Fruit fly (Drosophila melanogaster): ENCODE results near the gene Tpi.

Gene Tpi

DNA sequence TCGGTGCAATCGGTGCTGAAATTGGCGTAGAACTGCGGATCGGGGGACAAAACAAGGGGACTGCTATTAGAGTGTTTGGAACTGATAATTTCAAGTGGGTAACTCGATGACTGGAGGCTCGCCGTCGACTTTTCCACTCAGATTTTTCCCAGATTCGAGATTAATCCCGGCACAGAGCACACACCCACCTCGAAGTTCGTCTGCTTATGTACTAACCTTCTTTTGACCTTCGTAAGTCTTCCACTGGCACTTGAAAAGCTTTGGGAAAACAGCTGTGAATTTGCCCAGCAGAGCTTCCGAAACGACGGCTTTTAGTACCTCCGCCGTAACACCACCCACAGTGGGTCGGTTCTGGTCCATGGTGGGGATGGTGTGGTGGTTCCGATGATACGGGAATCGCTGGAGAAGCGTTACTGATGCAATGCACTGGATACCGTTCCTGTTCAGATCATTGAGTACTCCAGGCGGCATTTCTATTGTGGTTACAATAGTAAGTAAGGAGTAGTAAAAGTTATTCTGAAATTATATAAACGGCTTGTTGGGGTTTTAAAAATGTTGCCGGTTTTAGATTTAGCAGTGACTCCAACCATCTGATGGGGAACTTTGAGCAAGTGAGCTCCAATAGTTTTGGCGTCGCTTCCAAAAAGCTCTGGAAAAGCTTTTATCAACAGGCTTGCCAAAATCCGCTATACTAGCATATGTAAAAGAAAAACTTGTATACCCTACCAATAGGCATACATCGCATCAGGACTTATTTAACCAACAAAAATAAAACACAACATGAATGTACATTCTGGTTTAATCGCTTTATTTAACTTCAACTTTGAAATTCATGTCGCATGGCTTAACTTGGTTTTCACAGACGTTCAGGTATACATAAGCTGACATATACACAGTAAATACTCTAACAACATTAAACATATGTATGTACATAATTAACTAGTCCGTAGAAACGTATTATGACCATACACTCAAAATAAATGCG lies at the start of gene Tpi:
Gene Tpi, minus strand, starts transcription at position 537 of the 985 bp plus-strand sequence.
- TF ChIP-seq CG32121 (GFP tag; IDR thresholded peaks at IDR 0.05) (no peak), fd96Ca (GFP tag; IDR thresholded peaks at IDR 0.05) (0 out of 3 replicates have a peak, but pooled peaks have one; percentile 12), CG15710 (tag; optimal IDR thresholded peaks at IDR 0.05) (peak; percentile 29), Pif1B (GFP tag; optimal IDR thresholded peaks at IDR 0.05) (no peak), CG13204 (GFP tag; optimal IDR thresholded peaks at IDR 0.05) (no peak), CG4496 (GFP tag; IDR thresholded peaks at IDR 0.05) (peak; percentile 66; the same call in 2 of the 3 replicates), CG14655 (GFP tag; optimal IDR thresholded peaks at IDR 0.05) (no peak), Ets98B (GFP tag; IDR thresholded peaks at IDR 0.05) (peak; percentile 73), CG10348 (GFP tag; IDR thresholded peaks at IDR 0.05) (no peak), CG8301 (tag; optimal IDR thresholded peaks at IDR 0.05) (no peak), Snoo (tag; optimal IDR thresholded peaks at IDR 0.05) (no peak), CG8159 (tag; optimal IDR thresholded peaks at IDR 0.05) (no peak), Pif1A (GFP tag; optimal IDR thresholded peaks at IDR 0.05) (no peak), D1 (tag; optimal IDR thresholded peaks at IDR 0.05) (no peak), CG34367 (tag; optimal IDR thresholded peaks at IDR 0.05) (peak; percentile 49), EcR (GFP tag; optimal IDR thresholded peaks at IDR 0.05) (no peak), CG12605 (GFP tag; IDR thresholded peaks at IDR 0.05) (no peak), rn (GFP tag; IDR thresholded peaks at IDR 0.05) (no peak), gl (tag; optimal IDR thresholded peaks at IDR 0.05) (no peak), CG17806 (tag; optimal IDR thresholded peaks at IDR 0.05) (no peak), CG9948 (tag; optimal IDR thresholded peaks at IDR 0.05) (peak; percentile 25)

DNA sequence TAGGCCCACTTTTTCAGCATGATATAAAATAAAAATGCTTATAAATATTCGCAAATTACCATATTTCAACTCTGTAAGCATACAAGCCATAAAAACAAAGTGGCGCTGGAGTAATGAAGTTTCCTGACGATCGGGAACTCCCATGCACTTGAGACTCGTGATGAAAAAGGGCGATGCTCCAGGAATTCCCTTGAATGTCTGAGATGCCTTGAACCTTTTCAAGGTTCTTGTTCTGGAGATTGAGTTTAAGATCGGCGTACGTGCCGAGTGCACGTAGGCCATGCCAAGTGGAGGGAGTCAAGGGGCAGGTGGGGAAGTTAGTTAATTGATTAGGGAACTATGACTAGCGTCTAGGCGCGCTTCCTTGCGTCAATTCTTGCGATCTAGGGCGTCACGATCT lies 49.5 kb upstream of the Tpi start:
- TF ChIP-seq CG10348 (GFP tag; IDR thresholded peaks at IDR 0.05) (no peak), Ets98B (GFP tag; IDR thresholded peaks at IDR 0.05) (no peak), rn (GFP tag; IDR thresholded peaks at IDR 0.05) (no peak), EcR (GFP tag; optimal IDR thresholded peaks at IDR 0.05) (peak; percentile 90), Pif1A (GFP tag; optimal IDR thresholded peaks at IDR 0.05) (no peak), CG13204 (GFP tag; optimal IDR thresholded peaks at IDR 0.05) (no peak), CG32121 (GFP tag; IDR thresholded peaks at IDR 0.05) (no peak), Snoo (tag; optimal IDR thresholded peaks at IDR 0.05) (no peak)

DNA sequence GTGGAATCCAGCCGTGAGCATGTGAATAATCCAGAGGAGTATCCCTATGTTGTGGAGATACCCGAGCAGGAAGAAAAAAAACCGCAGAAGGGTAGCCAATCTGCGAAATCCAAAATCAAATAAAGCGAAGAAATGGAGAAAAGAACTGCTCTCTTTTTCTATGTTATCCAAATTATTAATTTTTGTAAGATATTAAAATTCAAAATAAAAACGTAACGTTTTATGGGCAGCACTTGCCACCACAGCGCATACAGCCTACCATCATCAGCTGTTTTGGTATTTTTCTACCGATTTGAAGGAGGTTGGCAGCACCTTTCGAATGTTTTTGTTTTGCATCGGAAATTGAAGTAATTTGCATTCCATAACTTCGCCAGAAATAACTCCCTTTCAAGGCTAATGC lies 45.5 kb upstream of the Tpi start, which contains the start of gene Bet5:
Gene Bet5, plus strand, starts transcription at position 299 of the 400 bp plus-strand sequence.
- TF ChIP-seq CG15710 (tag; optimal IDR thresholded peaks at IDR 0.05) (no peak), EcR (GFP tag; optimal IDR thresholded peaks at IDR 0.05) (no peak), Pif1B (GFP tag; optimal IDR thresholded peaks at IDR 0.05) (no peak)

DNA sequence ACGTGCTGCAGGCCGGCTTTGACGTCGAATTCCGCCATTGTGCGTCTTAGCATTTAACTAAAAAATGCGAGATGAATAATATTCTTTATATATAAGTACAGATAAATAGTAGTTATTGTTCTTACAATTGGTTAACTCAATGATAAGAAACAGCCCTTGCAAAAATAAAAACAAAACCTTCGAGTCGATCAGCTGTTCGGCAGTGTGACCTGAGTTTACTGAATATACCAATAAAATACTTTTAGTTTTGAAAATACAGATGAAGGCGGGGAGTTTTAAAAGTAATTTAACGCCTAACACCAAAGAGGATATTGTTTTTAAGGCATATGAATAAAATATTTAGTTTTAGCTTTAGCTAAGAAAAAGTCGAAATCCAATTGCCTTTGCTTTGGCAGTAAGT lies 43.1 kb upstream of the Tpi start, which contains the start of the genes CG1983 and CG15530:
Gene CG1983, minus strand, starts transcription at position 207 of the 400 bp plus-strand sequence.
Gene CG15530, plus strand, starts transcription at position 384 of the 400 bp plus-strand sequence.
- TF ChIP-seq CG4496 (GFP tag; IDR thresholded peaks at IDR 0.05) (no peak), CG34367 (tag; optimal IDR thresholded peaks at IDR 0.05) (no peak), rn (GFP tag; IDR thresholded peaks at IDR 0.05) (no peak), CG32121 (GFP tag; IDR thresholded peaks at IDR 0.05) (no peak), CG15710 (tag; optimal IDR thresholded peaks at IDR 0.05) (no peak), CG8159 (tag; optimal IDR thresholded peaks at IDR 0.05) (no peak), Ets98B (GFP tag; IDR thresholded peaks at IDR 0.05) (no peak), Pif1A (GFP tag; optimal IDR thresholded peaks at IDR 0.05) (no peak), CG14655 (GFP tag; optimal IDR thresholded peaks at IDR 0.05) (no peak), fd96Ca (GFP tag; IDR thresholded peaks at IDR 0.05) (no peak), CG13204 (GFP tag; optimal IDR thresholded peaks at IDR 0.05) (no peak), gl (tag; optimal IDR thresholded peaks at IDR 0.05) (no peak), Snoo (tag; optimal IDR thresholded peaks at IDR 0.05) (no peak)

DNA sequence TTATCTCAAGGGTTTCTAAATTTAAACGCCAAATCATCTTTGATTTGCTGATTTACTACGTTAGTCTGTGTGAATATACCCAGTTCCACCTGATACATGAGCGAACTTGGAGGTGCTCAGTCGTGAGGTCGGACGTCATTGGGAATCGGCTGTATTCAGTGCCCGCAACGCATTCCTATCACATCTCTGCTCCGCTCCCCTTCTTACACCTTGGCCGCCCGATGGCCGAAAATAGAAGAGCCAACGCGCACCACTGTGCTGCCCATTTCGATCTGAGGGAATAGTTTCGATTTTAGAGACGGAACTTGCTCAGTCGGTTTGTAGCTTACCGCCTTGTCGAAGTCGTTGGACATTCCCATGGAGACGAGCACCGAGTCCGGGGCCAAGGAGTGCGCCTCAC lies 41.9 kb upstream of the Tpi start:
- TF ChIP-seq Pif1A (GFP tag; optimal IDR thresholded peaks at IDR 0.05) (no peak), CG10348 (GFP tag; IDR thresholded peaks at IDR 0.05) (no peak), CG15710 (tag; optimal IDR thresholded peaks at IDR 0.05) (no peak), fd96Ca (GFP tag; IDR thresholded peaks at IDR 0.05) (no peak), rn (GFP tag; IDR thresholded peaks at IDR 0.05) (no peak), CG8159 (tag; optimal IDR thresholded peaks at IDR 0.05) (no peak), CG14655 (GFP tag; optimal IDR thresholded peaks at IDR 0.05) (no peak), Snoo (tag; optimal IDR thresholded peaks at IDR 0.05) (no peak), Ets98B (GFP tag; IDR thresholded peaks at IDR 0.05) (no peak), Pif1B (GFP tag; optimal IDR thresholded peaks at IDR 0.05) (no peak), CG12605 (GFP tag; IDR thresholded peaks at IDR 0.05) (no peak), CG9948 (tag; optimal IDR thresholded peaks at IDR 0.05) (no peak), gl (tag; optimal IDR thresholded peaks at IDR 0.05) (no peak), EcR (GFP tag; optimal IDR thresholded peaks at IDR 0.05) (no peak), D1 (tag; optimal IDR thresholded peaks at IDR 0.05) (no peak), CG4496 (GFP tag; IDR thresholded peaks at IDR 0.05) (no peak), CG34367 (tag; optimal IDR thresholded peaks at IDR 0.05) (no peak), CG32121 (GFP tag; IDR thresholded peaks at IDR 0.05) (no peak), CG8301 (tag; optimal IDR thresholded peaks at IDR 0.05) (no peak), CG13204 (GFP tag; optimal IDR thresholded peaks at IDR 0.05) (no peak)
